Worm (Caenorhabditis elegans): Measurements from ENCODE around the gene R02E12.4.

DNA sequence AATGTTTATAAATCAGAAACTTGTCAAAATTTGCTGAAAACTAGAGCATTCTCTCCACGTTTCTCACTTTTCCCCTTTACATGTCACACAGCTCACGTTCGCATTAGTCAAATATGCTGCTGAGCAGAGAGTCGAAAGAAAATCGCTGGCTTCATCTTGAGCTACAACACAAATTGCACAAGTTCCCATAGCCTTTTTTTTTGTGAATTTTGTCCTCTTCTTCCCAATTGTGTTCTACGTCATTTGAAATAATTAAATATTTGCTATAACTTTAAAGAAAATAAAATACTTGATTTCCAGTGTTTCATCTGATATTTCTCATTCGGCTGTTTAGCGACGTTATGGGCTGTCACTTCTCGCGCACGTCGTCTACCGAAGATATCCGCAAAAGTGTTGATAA is 8.1 kb upstream of the R02E12.4 start, which contains the start of gene R02E12.5:
- TF ChIP-seq nhr-11 (tag; optimal IDR thresholded peaks at IDR 0.05) (no peak), pqm-1 (tag; optimal IDR thresholded peaks at IDR 0.05) (no peak), nhr-77 (tag; optimal IDR thresholded peaks at IDR 0.05) (no peak), unc-30 (tag; optimal IDR thresholded peaks at IDR 0.05) (no peak), pag-3 (tag; optimal IDR thresholded peaks at IDR 0.05; ENCODE audit: borderline replicate concordance, insufficient read depth) (no peak), alr-1 (tag; optimal IDR thresholded peaks at IDR 0.05; ENCODE audit: borderline replicate concordance) (no peak), ces-1 (GFP tag; optimal IDR thresholded peaks at IDR 0.05) (no peak)

All from whole organism, L1 larva.